Worm (Caenorhabditis elegans) whole organism, L1 larva: ENCODE data around the gene srh-250.
A peak's percentile ranks its signal among the peaks of the same experiment; 100 is the strongest.

ENCODE experiments used
- C16A3.4 ChIP-seq: fragments of 150-350 bp; optimal IDR thresholded peaks from 2 replicates; lab custom pipeline; 2014; ENCODE audit warnings: missing biosample characterization, missing genetic modification characterization
- C34B4.2 ChIP-seq: sonication (generic microtip); optimal IDR thresholded peaks from 2 replicates; lab custom pipeline; 2017; ENCODE audit warnings: mild to moderate bottlenecking, missing genetic modification characterization, missing compliant biosample characterization
- Y116A8C.19 ChIP-seq: sonication (generic microtip); optimal IDR thresholded peaks from 2 replicates; lab custom pipeline; 2016; ENCODE audit warnings: missing compliant biosample characterization, missing genetic modification characterization, borderline replicate concordance
- aly-2 ChIP-seq: fragments of 150-350 bp; optimal IDR thresholded peaks from 2 replicates; lab custom pipeline; 2014; ENCODE audit warnings: missing biosample characterization, missing genetic modification characterization
- blmp-1 ChIP-seq: fragments of 150-350 bp; optimal IDR thresholded peaks from 2 replicates; lab custom pipeline; 2014; ENCODE audit warnings: missing biosample characterization, missing genetic modification characterization
- ceh-88 ChIP-seq: fragments of 200-800 bp; sonication (Bioruptor generic); IDR thresholded peaks from 2 replicates; pipeline ENCODE4 v1.3.6; 2022; ENCODE audit warnings: missing genetic modification characterization, missing compliant biosample characterization
- ceh-90 ChIP-seq: sonication (generic microtip); optimal IDR thresholded peaks from 2 replicates; lab custom pipeline; 2016; ENCODE audit warnings: missing genetic modification characterization, missing compliant biosample characterization
- ces-1 ChIP-seq: fragments of 150-350 bp; optimal IDR thresholded peaks from 2 replicates; lab custom pipeline; 2014; ENCODE audit warnings: missing biosample characterization, missing genetic modification reagents, missing genetic modification characterization
- dsc-1 ChIP-seq: sonication (generic microtip); optimal IDR thresholded peaks from 2 replicates; lab custom pipeline; 2016; ENCODE audit warnings: mild to moderate bottlenecking, missing genetic modification characterization, missing compliant biosample characterization
- efl-3 ChIP-seq: fragments of 200-800 bp; sonication (Bioruptor generic); optimal IDR thresholded peaks from 2 replicates; lab custom pipeline; 2018; ENCODE audit warnings: mild to moderate bottlenecking, missing genetic modification characterization, missing compliant biosample characterization
- egl-27 ChIP-seq, 2 experiments: fragments of 150-350 bp in 1 of 2; sonication (generic microtip); optimal IDR thresholded peaks; 3 replicates each; lab custom pipeline; 2017 to 2018; ENCODE audit warnings: missing biosample characterization in 2 of 2, missing genetic modification characterization in 2 of 2, missing genetic modification reagents in 2 of 2
- elt-2 ChIP-seq: sonication (generic microtip); optimal IDR thresholded peaks from 2 replicates; lab custom pipeline; 2016; ENCODE audit warnings: missing genetic modification characterization, mild to moderate bottlenecking, inconsistent platforms, missing compliant biosample characterization, missing genetic modification reagents
- elt-3 ChIP-seq, 6 experiments: fragments of 150-350 bp in 1 of 6; sonication (generic microtip); optimal IDR thresholded peaks; 2 replicates each; lab custom pipeline; 2017 to 2018; ENCODE audit warnings: missing biosample characterization in 6 of 6, missing genetic modification characterization in 6 of 6, inconsistent platforms in 1 of 6
- ets-5 ChIP-seq: fragments of 200-800 bp; sonication (Bioruptor generic); IDR thresholded peaks from 2 replicates; pipeline ENCODE4 v1.3.6; 2022; ENCODE audit warnings: missing genetic modification characterization, missing compliant biosample characterization
- fkh-10 ChIP-seq: sonication (generic microtip); optimal IDR thresholded peaks from 2 replicates; lab custom pipeline; 2017; ENCODE audit warnings: missing biosample characterization, missing genetic modification reagents, missing genetic modification characterization
- fkh-4 ChIP-seq: sonication (generic microtip); optimal IDR thresholded peaks from 2 replicates; lab custom pipeline; 2016; ENCODE audit warnings: missing compliant biosample characterization, missing genetic modification characterization, borderline replicate concordance
- fkh-8 ChIP-seq: sonication (generic microtip); optimal IDR thresholded peaks from 2 replicates; lab custom pipeline; 2016; ENCODE audit warnings: mild to moderate bottlenecking, missing genetic modification characterization, missing compliant biosample characterization
- fos-1 ChIP-seq: fragments of 150-350 bp; optimal IDR thresholded peaks from 2 replicates; lab custom pipeline; 2014; ENCODE audit warnings: missing biosample characterization, missing genetic modification characterization
- grh-1 ChIP-seq: fragments of 200-800 bp; sonication (Bioruptor generic); IDR thresholded peaks from 2 replicates; pipeline ENCODE4 v1.3.6; 2022; ENCODE audit warnings: missing genetic modification reagents, missing genetic modification characterization, missing compliant biosample characterization
- hpl-2 ChIP-seq: fragments of 150-350 bp; optimal IDR thresholded peaks from 2 replicates; lab custom pipeline; 2014; ENCODE audit warnings: missing biosample characterization, missing genetic modification reagents, missing genetic modification characterization
- irx-1 ChIP-seq: sonication (generic microtip); optimal IDR thresholded peaks from 2 replicates; lab custom pipeline; 2016; ENCODE audit warnings: missing genetic modification characterization, missing compliant biosample characterization
- lin-13 ChIP-seq: fragments of 150-350 bp; optimal IDR thresholded peaks from 2 replicates; lab custom pipeline; 2014; ENCODE audit warnings: missing biosample characterization, missing genetic modification reagents, missing genetic modification characterization
- lin-15B ChIP-seq: fragments of 150-350 bp; sonication (generic microtip); optimal IDR thresholded peaks from 3 replicates; lab custom pipeline; 2014; ENCODE audit warnings: missing biosample characterization, missing genetic modification characterization
- lin-39 ChIP-seq: fragments of 150-350 bp; optimal IDR thresholded peaks from 2 replicates; lab custom pipeline; 2014; ENCODE audit warnings: missing biosample characterization, missing genetic modification reagents, missing genetic modification characterization
- lir-3 ChIP-seq: sonication (generic microtip); optimal IDR thresholded peaks from 2 replicates; lab custom pipeline; 2016; ENCODE audit warnings: mild to moderate bottlenecking, missing genetic modification characterization, moderate library complexity, missing compliant biosample characterization; ENCODE audit not compliant: poor library complexity
- lsy-2 ChIP-seq, 2 experiments: fragments of 150-350 bp; optimal IDR thresholded peaks; 2 replicates each; lab custom pipeline; 2014; ENCODE audit warnings: missing biosample characterization in 2 of 2, missing genetic modification characterization in 2 of 2
- mab-9 ChIP-seq: fragments of 200-800 bp; sonication (Bioruptor generic); IDR thresholded peaks from 2 replicates; pipeline ENCODE4 v1.3.6; 2022; ENCODE audit warnings: missing genetic modification reagents, missing genetic modification characterization, missing compliant biosample characterization
- mep-1 ChIP-seq: fragments of 150-350 bp; optimal IDR thresholded peaks from 2 replicates; lab custom pipeline; 2014; ENCODE audit warnings: missing biosample characterization, missing genetic modification characterization
- nhr-11 ChIP-seq: fragments of 150-350 bp; optimal IDR thresholded peaks from 2 replicates; lab custom pipeline; 2014; ENCODE audit warnings: missing biosample characterization, missing genetic modification characterization
- nhr-19 ChIP-seq: fragments of 200-800 bp; sonication (Bioruptor generic); conservative IDR thresholded peaks from 2 replicates; pipeline ENCODE4 v1.3.6; 2022; ENCODE audit warnings: missing genetic modification characterization, missing compliant biosample characterization
- nhr-20 ChIP-seq: sonication (generic microtip); optimal IDR thresholded peaks from 2 replicates; lab custom pipeline; 2016; ENCODE audit warnings: mild to moderate bottlenecking, missing genetic modification characterization, missing compliant biosample characterization
- nhr-71 ChIP-seq: sonication (generic microtip); optimal IDR thresholded peaks from 2 replicates; lab custom pipeline; 2016; ENCODE audit warnings: mild to moderate bottlenecking, missing genetic modification characterization, moderate library complexity, missing compliant biosample characterization
- nhr-85 ChIP-seq: sonication (generic microtip); peaks from one replicate; lab custom pipeline; 2016; ENCODE audit warnings: missing genetic modification characterization, inconsistent platforms, missing compliant biosample characterization
- nhr-90 ChIP-seq: sonication (generic microtip); optimal IDR thresholded peaks from 2 replicates; lab custom pipeline; 2016; ENCODE audit warnings: mild to moderate bottlenecking, missing genetic modification characterization, missing compliant biosample characterization; ENCODE audit not compliant: poor library complexity
- pag-3 ChIP-seq: sonication (generic microtip); optimal IDR thresholded peaks from 2 replicates; lab custom pipeline; 2017; ENCODE audit warnings: missing genetic modification characterization, mild to moderate bottlenecking, missing compliant biosample characterization, antibody characterized with exemption, borderline replicate concordance; ENCODE audit not compliant: insufficient read depth
- pax-3 ChIP-seq: fragments of 200-800 bp; sonication (Bioruptor generic); optimal IDR thresholded peaks from 2 replicates; lab custom pipeline; 2018; ENCODE audit warnings: mild to moderate bottlenecking, missing genetic modification characterization, moderate library complexity, missing compliant biosample characterization
- rnt-1 ChIP-seq: sonication (generic microtip); optimal IDR thresholded peaks from 2 replicates; lab custom pipeline; 2016; ENCODE audit warnings: mild to moderate bottlenecking, missing genetic modification characterization, moderate library complexity, missing compliant biosample characterization
- skn-1 ChIP-seq: fragments of 150-350 bp; optimal IDR thresholded peaks from 2 replicates; lab custom pipeline; 2014; ENCODE audit warnings: missing biosample characterization, missing genetic modification characterization
- snu-23 ChIP-seq: sonication (generic microtip); optimal IDR thresholded peaks from 2 replicates; lab custom pipeline; 2016; ENCODE audit warnings: missing genetic modification characterization, missing compliant biosample characterization
- sox-4 ChIP-seq: sonication (generic microtip); optimal IDR thresholded peaks from 2 replicates; lab custom pipeline; 2016; ENCODE audit warnings: missing genetic modification characterization, missing compliant biosample characterization
- sptf-1 ChIP-seq: fragments of 150-350 bp; optimal IDR thresholded peaks from 2 replicates; lab custom pipeline; 2014; ENCODE audit warnings: missing biosample characterization, missing genetic modification characterization
- sup-37 ChIP-seq: fragments of 200-800 bp; sonication (Bioruptor generic); optimal IDR thresholded peaks from 2 replicates; lab custom pipeline; 2018; ENCODE audit warnings: mild to moderate bottlenecking, missing genetic modification characterization, missing compliant biosample characterization
- swsn-7 ChIP-seq: sonication (generic microtip); optimal IDR thresholded peaks from 2 replicates; lab custom pipeline; 2016; ENCODE audit warnings: missing genetic modification characterization, missing compliant biosample characterization
- tbx-2 ChIP-seq: sonication (generic microtip); optimal IDR thresholded peaks from 2 replicates; lab custom pipeline; 2016; ENCODE audit warnings: missing genetic modification characterization, missing compliant biosample characterization
- unc-30 ChIP-seq: sonication (generic microtip); optimal IDR thresholded peaks from 2 replicates; lab custom pipeline; 2017; ENCODE audit warnings: missing biosample characterization, missing genetic modification characterization
- unc-62 ChIP-seq: fragments of 150-350 bp; optimal IDR thresholded peaks from 2 replicates; lab custom pipeline; 2014; ENCODE audit warnings: missing biosample characterization, missing genetic modification reagents, missing genetic modification characterization
- unc-86 ChIP-seq: sonication (generic microtip); optimal IDR thresholded peaks from 2 replicates; lab custom pipeline; 2016; ENCODE audit warnings: missing genetic modification characterization, missing compliant biosample characterization
- unc-98 ChIP-seq: fragments of 200-800 bp; sonication (Bioruptor generic); IDR thresholded peaks from 2 replicates; pipeline ENCODE4 v1.3.6; 2022; ENCODE audit warnings: missing genetic modification characterization, missing compliant biosample characterization
- vab-15 ChIP-seq: sonication (generic microtip); optimal IDR thresholded peaks from 2 replicates; lab custom pipeline; 2017; ENCODE audit warnings: missing genotype, mild to moderate bottlenecking, missing genetic modification characterization, missing compliant biosample characterization
- xbp-1 ChIP-seq: sonication (generic microtip); optimal IDR thresholded peaks from 2 replicates; lab custom pipeline; 2016; ENCODE audit warnings: missing genetic modification characterization, missing compliant biosample characterization
- zag-1 ChIP-seq: fragments of 150-350 bp; optimal IDR thresholded peaks from 2 replicates; lab custom pipeline; 2014; ENCODE audit warnings: missing biosample characterization, missing genetic modification characterization
- ztf-4 ChIP-seq: fragments of 150-350 bp; optimal IDR thresholded peaks from 2 replicates; lab custom pipeline; 2014; ENCODE audit warnings: missing biosample characterization, missing genetic modification characterization

The srh-250 gene

DNA sequence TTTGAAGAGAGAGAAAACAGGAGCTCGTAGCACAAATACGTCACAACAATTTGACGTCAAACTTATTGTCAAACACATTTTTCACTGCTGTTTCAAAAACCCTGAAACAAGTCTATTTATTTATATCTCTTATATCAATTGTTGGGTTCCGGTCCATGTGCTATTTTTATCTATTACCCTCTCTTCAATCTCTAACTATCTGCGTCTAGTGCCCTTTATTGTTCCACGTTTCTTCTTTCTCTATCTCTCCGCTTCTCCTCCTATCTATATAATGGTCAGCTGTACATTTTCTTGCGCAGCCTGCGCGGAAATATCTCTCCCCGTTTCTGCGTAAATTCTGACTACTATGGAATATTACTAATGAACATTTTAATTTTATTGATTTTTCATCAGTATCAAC is 18.5 kb downstream of the srh-250 start (continued):
- TF ChIP-seq dsc-1 (tag; lab: Kevin White, UChicago) (peak; percentile 1), nhr-90 (peak; percentile 12), ceh-90 (tag; lab: Kevin White, UChicago) (no peak), nhr-71 (tag; lab: Kevin White, UChicago) (peak; percentile 77), zag-1 (no peak), Y116A8C.19 (no peak), elt-3 (tag; optimal IDR thresholded peaks at IDR 0.05; lab: Kevin White, UChicago) (peak in 2 of 6 experiments; percentile 39 to 59), fkh-8 (tag; lab: Kevin White, UChicago) (peak; percentile 35), unc-86 (peak; percentile 23), nhr-85 (tag; lab: Kevin White, UChicago) (peak; percentile 78), nhr-11 (tag; lab: Kevin White, UChicago) (no peak), nhr-19 (peak; percentile 56), nhr-20 (tag; lab: Kevin White, UChicago) (peak; percentile 66), lin-13 (GFP tag; lab: Kevin White, UChicago) (no peak), lin-15B (tag; lab: Kevin White, UChicago) (no peak), ztf-4 (no peak), C16A3.4 (tag; lab: Kevin White, UChicago) (no peak), grh-1 (0 out of 2 replicates have a peak, but pooled peaks have one; percentile 26), sptf-1 (tag; lab: Kevin White, UChicago) (no peak), fkh-10 (GFP tag; lab: Kevin White, UChicago) (no peak), ces-1 (GFP tag; lab: Kevin White, UChicago) (no peak), C34B4.2 (tag; lab: Kevin White, UChicago) (no peak), tbx-2 (peak; percentile 55), fos-1 (tag; lab: Kevin White, UChicago) (peak; percentile 17), lir-3 (tag; lab: Kevin White, UChicago) (peak; percentile 58), lin-39 (tag; lab: Kevin White, UChicago) (no peak), blmp-1 (peak; percentile 45), fkh-4 (tag; lab: Kevin White, UChicago) (no peak), mep-1 (tag; lab: Kevin White, UChicago) (peak; percentile 57), efl-3 (GFP tag; lab: Kevin White, UChicago) (no peak), hpl-2 (no peak), egl-27 (tag; optimal IDR thresholded peaks at IDR 0.05; lab: Kevin White, UChicago) (no peak), aly-2 (no peak), mab-9 (no peak), pax-3 (tag; lab: Kevin White, UChicago) (no peak)

DNA sequence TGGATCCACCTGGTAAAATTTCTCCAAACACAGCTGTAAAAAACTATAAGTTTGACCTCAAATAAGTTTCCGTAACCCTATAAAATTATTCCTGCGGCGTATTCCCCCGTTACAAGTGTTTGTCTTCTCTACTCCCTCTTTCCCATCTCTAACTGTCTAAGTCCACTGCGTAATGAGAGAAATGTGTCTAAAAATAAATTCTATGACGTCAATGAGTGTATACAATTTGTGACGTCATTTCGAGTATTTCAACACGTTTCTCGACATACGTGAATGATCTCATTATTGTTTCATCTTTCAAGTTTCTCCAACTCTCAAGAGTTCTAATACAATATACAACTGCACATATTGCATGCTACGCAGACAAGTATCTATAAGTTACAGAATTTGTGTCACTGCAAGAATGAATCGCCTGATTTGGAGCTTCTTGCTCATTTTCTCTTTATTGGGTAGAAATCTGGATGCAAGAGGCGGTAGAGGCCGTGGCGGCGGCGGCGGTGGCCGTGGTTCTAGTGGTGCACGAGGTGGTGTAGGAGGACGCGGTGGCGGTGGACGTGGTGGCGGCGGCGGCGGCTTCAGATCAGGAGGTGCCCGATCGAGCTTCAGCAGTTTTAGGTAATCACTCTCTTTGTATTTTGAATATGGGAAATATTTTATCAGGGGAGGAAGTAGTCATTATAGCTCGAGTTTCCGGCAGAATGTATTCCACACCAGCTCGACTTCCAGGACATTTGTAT is 19.5 kb downstream of the srh-250 start, which contains the start of gene F53C3.6:
F53C3.6 (plus strand) TSS at position 385 of the 737 bp plus-strand sequence.
- no peak for TF ChIP-seq unc-62 (GFP tag; lab: Kevin White, UChicago)
- TF ChIP-seq lir-3 (tag; lab: Kevin White, UChicago) = peak; percentile 72
- no peak for TF ChIP-seq pag-3
- no peak for TF ChIP-seq lin-15B (tag; lab: Kevin White, UChicago)
- peak; percentile 69 for TF ChIP-seq swsn-7 (tag; lab: Kevin White, UChicago)
- no peak for TF ChIP-seq sup-37 (GFP tag; lab: Kevin White, UChicago)
- peak; percentile 4 for TF ChIP-seq elt-2
- TF ChIP-seq rnt-1 = peak; percentile 37
- TF ChIP-seq unc-30 = no peak
- TF ChIP-seq ceh-88 (GFP tag; lab: Robert Waterston, UW) = peak; percentile 26; the same call in 1 of the 2 replicates
- TF ChIP-seq nhr-71 (tag; lab: Kevin White, UChicago) = peak; percentile 91
- TF ChIP-seq vab-15 (tag; lab: Kevin White, UChicago) = no peak
- TF ChIP-seq fkh-8 (tag; lab: Kevin White, UChicago) = peak; percentile 61
- peak; percentile 41 for TF ChIP-seq blmp-1
- peak; percentile 60 for TF ChIP-seq ztf-4
- TF ChIP-seq unc-98 (GFP tag; lab: Robert Waterston, UW) = 0 out of 2 replicates have a peak, but pooled peaks have one; percentile 16
- no peak for TF ChIP-seq ets-5 (GFP tag; lab: Robert Waterston, UW)
- TF ChIP-seq lsy-2 (tag; optimal IDR thresholded peaks at IDR 0.05; lab: Kevin White, UChicago) = peak; percentile 77
- TF ChIP-seq skn-1 (tag; lab: Kevin White, UChicago) = peak; percentile 70
- TF ChIP-seq snu-23 (GFP tag; lab: Kevin White, UChicago) = peak; percentile 61
- TF ChIP-seq irx-1 (tag; lab: Kevin White, UChicago) = peak; percentile 44
- TF ChIP-seq xbp-1 = peak; percentile 64
- TF ChIP-seq sox-4 (tag; lab: Kevin White, UChicago) = peak; percentile 48
